Worm (Caenorhabditis elegans) whole organism, L1 larva: ENCODE results near the gene srd-23.

Experiments used
- aha-1 ChIP-seq: fragments of 150-350 bp; optimal IDR thresholded peaks from 2 replicates; lab custom pipeline; 2014; ENCODE audit warnings: missing biosample characterization, missing genetic modification characterization
- alr-1 ChIP-seq: fragments of 200-800 bp; sonication (Bioruptor generic); optimal IDR thresholded peaks from 2 replicates; lab custom pipeline; 2018; ENCODE audit warnings: borderline replicate concordance, mild to moderate bottlenecking, missing genetic modification characterization, missing compliant biosample characterization
- aly-2 ChIP-seq: fragments of 150-350 bp; optimal IDR thresholded peaks from 2 replicates; lab custom pipeline; 2014; ENCODE audit warnings: missing biosample characterization, missing genetic modification characterization
- blmp-1 ChIP-seq: fragments of 150-350 bp; optimal IDR thresholded peaks from 2 replicates; lab custom pipeline; 2014; ENCODE audit warnings: missing biosample characterization, missing genetic modification characterization
- ceh-82 ChIP-seq, 3 experiments: fragments of 150-350 bp in 1 of 3; sonication (generic microtip) in 2 of 3; optimal IDR thresholded peaks; 2 replicates each; lab custom pipeline; 2014 to 2017; ENCODE audit warnings: missing biosample characterization in 3 of 3, missing genetic modification characterization in 3 of 3
- ceh-88 ChIP-seq: fragments of 200-800 bp; sonication (Bioruptor generic); IDR thresholded peaks from 2 replicates; pipeline ENCODE4 v1.3.6; 2022; ENCODE audit warnings: missing genetic modification characterization, missing compliant biosample characterization
- efl-1 ChIP-seq, 4 experiments: fragments of 150-350 bp; optimal IDR thresholded peaks in 3 of 4; peaks in 1 of 4; 1 replicate in 1 of 4; 2 replicates in 3 of 4; lab custom pipeline; 2014; ENCODE audit warnings: missing biosample characterization in 2 of 4, missing genetic modification characterization in 2 of 4, missing genetic modification reagents in 2 of 4
- egl-27 ChIP-seq, 2 experiments: fragments of 150-350 bp in 1 of 2; sonication (generic microtip); optimal IDR thresholded peaks; 3 replicates each; lab custom pipeline; 2017 to 2018; ENCODE audit warnings: missing biosample characterization in 2 of 2, missing genetic modification characterization in 2 of 2, missing genetic modification reagents in 2 of 2
- ets-5 ChIP-seq: fragments of 200-800 bp; sonication (Bioruptor generic); IDR thresholded peaks from 2 replicates; pipeline ENCODE4 v1.3.6; 2022; ENCODE audit warnings: missing genetic modification characterization, missing compliant biosample characterization
- isw-1 ChIP-seq: fragments of 200-800 bp; sonication (Bioruptor generic); IDR thresholded peaks from 2 replicates; pipeline ENCODE4 v1.3.6; 2022; ENCODE audit warnings: missing genetic modification characterization, missing compliant biosample characterization
- lin-14 ChIP-seq: fragments of 200-800 bp; sonication (Bioruptor generic); optimal IDR thresholded peaks from 2 replicates; lab custom pipeline; 2018; ENCODE audit warnings: mild to moderate bottlenecking, missing genetic modification characterization, moderate library complexity, missing compliant biosample characterization
- lin-15B ChIP-seq: fragments of 150-350 bp; sonication (generic microtip); optimal IDR thresholded peaks from 3 replicates; lab custom pipeline; 2014; ENCODE audit warnings: missing biosample characterization, missing genetic modification characterization
- lin-39 ChIP-seq: fragments of 150-350 bp; optimal IDR thresholded peaks from 2 replicates; lab custom pipeline; 2014; ENCODE audit warnings: missing biosample characterization, missing genetic modification reagents, missing genetic modification characterization
- lir-3 ChIP-seq: sonication (generic microtip); optimal IDR thresholded peaks from 2 replicates; lab custom pipeline; 2016; ENCODE audit warnings: mild to moderate bottlenecking, missing genetic modification characterization, moderate library complexity, missing compliant biosample characterization; ENCODE audit not compliant: poor library complexity
- lsy-2 ChIP-seq, 2 experiments: fragments of 150-350 bp; optimal IDR thresholded peaks; 2 replicates each; lab custom pipeline; 2014; ENCODE audit warnings: missing biosample characterization in 2 of 2, missing genetic modification characterization in 2 of 2
- mab-9 ChIP-seq: fragments of 200-800 bp; sonication (Bioruptor generic); IDR thresholded peaks from 2 replicates; pipeline ENCODE4 v1.3.6; 2022; ENCODE audit warnings: missing genetic modification reagents, missing genetic modification characterization, missing compliant biosample characterization
- mep-1 ChIP-seq: fragments of 150-350 bp; optimal IDR thresholded peaks from 2 replicates; lab custom pipeline; 2014; ENCODE audit warnings: missing biosample characterization, missing genetic modification characterization
- nhr-11 ChIP-seq: fragments of 150-350 bp; optimal IDR thresholded peaks from 2 replicates; lab custom pipeline; 2014; ENCODE audit warnings: missing biosample characterization, missing genetic modification characterization
- nhr-12 ChIP-seq: sonication (generic microtip); optimal IDR thresholded peaks from 2 replicates; lab custom pipeline; 2017; ENCODE audit warnings: missing biosample characterization, missing genetic modification characterization
- nhr-19 ChIP-seq: fragments of 200-800 bp; sonication (Bioruptor generic); conservative IDR thresholded peaks from 2 replicates; pipeline ENCODE4 v1.3.6; 2022; ENCODE audit warnings: missing genetic modification characterization, missing compliant biosample characterization
- nhr-20 ChIP-seq: sonication (generic microtip); optimal IDR thresholded peaks from 2 replicates; lab custom pipeline; 2016; ENCODE audit warnings: mild to moderate bottlenecking, missing genetic modification characterization, missing compliant biosample characterization
- nhr-28 ChIP-seq: fragments of 150-350 bp; optimal IDR thresholded peaks from 2 replicates; lab custom pipeline; 2014; ENCODE audit warnings: missing biosample characterization, missing genetic modification characterization
- pag-3 ChIP-seq: sonication (generic microtip); optimal IDR thresholded peaks from 2 replicates; lab custom pipeline; 2017; ENCODE audit warnings: missing genetic modification characterization, mild to moderate bottlenecking, missing compliant biosample characterization, antibody characterized with exemption, borderline replicate concordance; ENCODE audit not compliant: insufficient read depth
- pax-3 ChIP-seq: fragments of 200-800 bp; sonication (Bioruptor generic); optimal IDR thresholded peaks from 2 replicates; lab custom pipeline; 2018; ENCODE audit warnings: mild to moderate bottlenecking, missing genetic modification characterization, moderate library complexity, missing compliant biosample characterization
- skn-1 ChIP-seq: fragments of 150-350 bp; optimal IDR thresholded peaks from 2 replicates; lab custom pipeline; 2014; ENCODE audit warnings: missing biosample characterization, missing genetic modification characterization
- snu-23 ChIP-seq: sonication (generic microtip); optimal IDR thresholded peaks from 2 replicates; lab custom pipeline; 2016; ENCODE audit warnings: missing genetic modification characterization, missing compliant biosample characterization
- unc-130 ChIP-seq: fragments of 150-350 bp; optimal IDR thresholded peaks from 2 replicates; lab custom pipeline; 2017; ENCODE audit warnings: missing biosample characterization, missing genetic modification characterization, inconsistent platforms
- xbp-1 ChIP-seq: sonication (generic microtip); optimal IDR thresholded peaks from 2 replicates; lab custom pipeline; 2016; ENCODE audit warnings: missing genetic modification characterization, missing compliant biosample characterization
- ztf-11 ChIP-seq, 2 experiments: sonication (generic microtip); optimal IDR thresholded peaks; 2 replicates each; lab custom pipeline; 2016 to 2017; ENCODE audit warnings: missing genetic modification characterization in 2 of 2, missing biosample characterization in 1 of 2, missing compliant biosample characterization in 1 of 2

Gene srd-23

DNA sequence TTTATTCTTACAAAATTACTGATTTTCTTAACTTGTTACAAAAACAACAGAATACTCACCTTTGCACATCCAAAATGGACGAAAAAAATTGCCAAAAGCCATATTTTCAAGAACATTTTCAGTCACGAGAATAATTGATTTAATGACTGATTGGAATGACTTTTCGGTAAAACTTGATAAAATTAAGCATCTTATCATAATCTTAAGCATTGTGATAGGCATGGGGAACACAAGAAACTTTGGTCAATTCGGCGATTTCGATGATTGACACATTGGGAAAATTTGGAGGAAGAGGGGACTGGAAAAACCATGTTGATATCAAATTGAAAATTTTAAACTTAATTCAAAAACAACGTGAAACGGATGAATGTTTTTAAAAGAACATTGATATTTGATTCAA, 35.8 kb downstream of the srd-23 start, which contains the start of gene Y40H7A.10:
Gene Y40H7A.10 (minus strand): TSS at position 128 of the 400 bp plus-strand sequence.
- TF ChIP-seq skn-1 (tag; lab: Kevin White, UChicago) (no peak), xbp-1 (tag; lab: Kevin White, UChicago) (no peak), lin-14 (GFP tag; lab: Kevin White, UChicago) (no peak), aha-1 (tag; lab: Kevin White, UChicago) (no peak), ztf-11 (tag; optimal IDR thresholded peaks at IDR 0.05; lab: Kevin White, UChicago) (no peak), pax-3 (tag; lab: Kevin White, UChicago) (no peak), ets-5 (GFP tag; lab: Robert Waterston, UW) (no peak), aly-2 (no peak), unc-130 (tag; lab: Kevin White, UChicago) (no peak), pag-3 (tag; lab: Kevin White, UChicago) (no peak), nhr-28 (tag; lab: Kevin White, UChicago) (no peak), nhr-20 (tag; lab: Kevin White, UChicago) (no peak), alr-1 (tag; lab: Kevin White, UChicago) (no peak), mep-1 (tag; lab: Kevin White, UChicago) (no peak)
- TF ChIP-seq, all 84 proteins: peak for 0

DNA sequence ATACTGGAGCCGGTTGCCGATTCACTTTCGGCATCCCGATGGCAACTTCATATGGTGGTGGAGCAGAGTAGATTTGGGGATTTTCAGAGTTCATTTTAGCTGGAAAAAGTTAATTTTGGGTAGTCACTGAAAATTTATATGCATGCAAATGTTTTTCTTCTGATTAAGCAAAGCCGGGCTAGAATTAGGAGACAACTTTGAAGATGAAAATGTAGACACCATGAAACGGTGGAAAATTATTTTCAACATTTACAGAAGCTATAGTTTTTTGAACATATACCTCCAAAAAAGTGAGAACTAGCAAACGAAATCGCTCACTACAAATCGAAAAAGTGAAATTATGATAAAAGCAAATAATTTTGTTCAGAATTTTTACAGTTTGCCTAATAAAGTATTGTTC, 40.5 kb downstream of the srd-23 start, which contains the start of gene Y40H7A.11:
Gene Y40H7A.11 (minus strand): TSS at position 101 of the 400 bp plus-strand sequence.
- TF ChIP-seq egl-27 (tag; optimal IDR thresholded peaks at IDR 0.05; lab: Kevin White, UChicago) = no peak
- no peak for TF ChIP-seq efl-1 (optimal IDR thresholded peaks at IDR 0.05; lab: Kevin White, UChicago)
- no peak for TF ChIP-seq efl-1 (GFP tag; optimal IDR thresholded peaks at IDR 0.05 in 1 of 2; lab: Kevin White, UChicago)
- no peak for TF ChIP-seq xbp-1 (tag; lab: Kevin White, UChicago)
- no peak for TF ChIP-seq snu-23 (GFP tag; lab: Kevin White, UChicago)
- no peak for TF ChIP-seq nhr-12
- no peak for TF ChIP-seq ceh-88 (GFP tag; lab: Robert Waterston, UW)
- TF ChIP-seq nhr-19 (GFP tag; lab: Robert Waterston, UW) = no peak
- no peak for TF ChIP-seq ceh-82 (tag; optimal IDR thresholded peaks at IDR 0.05; lab: Kevin White, UChicago)
- no peak for TF ChIP-seq lir-3 (tag; lab: Kevin White, UChicago)
- TF ChIP-seq lin-15B (tag; lab: Kevin White, UChicago) = no peak
- TF ChIP-seq blmp-1 = no peak
- TF ChIP-seq lsy-2 (tag; optimal IDR thresholded peaks at IDR 0.05; lab: Kevin White, UChicago) = no peak
- no peak for TF ChIP-seq aly-2
- TF ChIP-seq nhr-11 (tag; lab: Kevin White, UChicago) = no peak
- TF ChIP-seq isw-1 (GFP tag; lab: Robert Waterston, UW) = no peak
- TF ChIP-seq skn-1 (tag; lab: Kevin White, UChicago) = no peak
- no peak for TF ChIP-seq pag-3 (tag; lab: Kevin White, UChicago)
- TF ChIP-seq lin-39 (tag; lab: Kevin White, UChicago) = no peak
- TF ChIP-seq mab-9 (GFP tag; lab: Robert Waterston, UW) = no peak
